Worm (Caenorhabditis elegans) whole organism, L2 larva: ENCODE results near the gene cest-1.2.

Source experiments
- C34F6.9 ChIP-seq: fragments of 150-350 bp; optimal IDR thresholded peaks from 2 replicates; lab custom pipeline; 2014; ENCODE audit warnings: missing biosample characterization, missing genetic modification characterization
- Y55F3AM.14 ChIP-seq: fragments of 200-800 bp; sonication (Bioruptor generic); optimal IDR thresholded peaks from 2 replicates; lab custom pipeline; 2018; ENCODE audit warnings: mild to moderate bottlenecking, missing genetic modification characterization, missing compliant biosample characterization
- ZK546.5 ChIP-seq: sonication (generic microtip); optimal IDR thresholded peaks from 2 replicates; lab custom pipeline; 2017; ENCODE audit warnings: missing biosample characterization, missing genetic modification characterization
- alr-1 ChIP-seq: fragments of 150-350 bp; optimal IDR thresholded peaks from 2 replicates; lab custom pipeline; 2014; ENCODE audit warnings: missing biosample characterization, missing genetic modification characterization
- ama-1 ChIP-seq: fragments of 150-350 bp; optimal IDR thresholded peaks from 2 replicates; lab custom pipeline; 2018; ENCODE audit warnings: inconsistent platforms
- blmp-1 ChIP-seq: sonication (generic microtip); optimal IDR thresholded peaks from 2 replicates; lab custom pipeline; 2017; ENCODE audit warnings: missing genetic modification characterization, mild to moderate bottlenecking, missing compliant biosample characterization, antibody characterized with exemption, moderate library complexity; ENCODE audit not compliant: insufficient read depth
- ceh-16 ChIP-seq: fragments of 150-350 bp; optimal IDR thresholded peaks from 2 replicates; lab custom pipeline; 2014; ENCODE audit warnings: missing biosample characterization, missing genetic modification characterization
- ceh-82 ChIP-seq: fragments of 150-350 bp; optimal IDR thresholded peaks from 2 replicates; lab custom pipeline; 2014; ENCODE audit warnings: missing biosample characterization, missing genetic modification characterization
- crh-2 ChIP-seq: sonication (generic microtip); optimal IDR thresholded peaks from 2 replicates; lab custom pipeline; 2017; ENCODE audit warnings: missing biosample characterization, missing genetic modification characterization
- dmd-4 ChIP-seq: sonication (generic microtip); optimal IDR thresholded peaks from 2 replicates; lab custom pipeline; 2017; ENCODE audit warnings: missing biosample characterization, missing genetic modification characterization
- egl-27 ChIP-seq: sonication (generic microtip); optimal IDR thresholded peaks from 3 replicates; lab custom pipeline; 2017; ENCODE audit warnings: missing biosample characterization, missing genetic modification reagents, missing genetic modification characterization
- elt-1 ChIP-seq: fragments of 150-350 bp; optimal IDR thresholded peaks from 2 replicates; lab custom pipeline; 2014; ENCODE audit warnings: missing biosample characterization, missing genetic modification characterization
- elt-3 ChIP-seq: sonication (generic microtip); optimal IDR thresholded peaks from 2 replicates; lab custom pipeline; 2017; ENCODE audit warnings: missing biosample characterization, missing genetic modification characterization
- fos-1 ChIP-seq: fragments of 150-350 bp; optimal IDR thresholded peaks from 2 replicates; lab custom pipeline; 2014; ENCODE audit warnings: missing biosample characterization, missing genetic modification characterization
- gmeb-1 ChIP-seq: fragments of 150-350 bp; optimal IDR thresholded peaks from 2 replicates; lab custom pipeline; 2014; ENCODE audit warnings: missing biosample characterization, missing genetic modification characterization
- lin-13 ChIP-seq: fragments of 150-350 bp; optimal IDR thresholded peaks from 2 replicates; lab custom pipeline; 2014; ENCODE audit warnings: missing biosample characterization, missing genetic modification reagents, missing genetic modification characterization
- lsy-2 ChIP-seq, 2 experiments: fragments of 150-350 bp in 1 of 2; sonication (generic microtip) in 1 of 2; optimal IDR thresholded peaks; 2 replicates each; lab custom pipeline; 2014 to 2017; ENCODE audit warnings: missing biosample characterization in 2 of 2, missing genetic modification characterization in 2 of 2
- mab-5 ChIP-seq: fragments of 150-350 bp; optimal IDR thresholded peaks from 2 replicates; lab custom pipeline; 2014; ENCODE audit warnings: missing biosample characterization, missing genetic modification characterization
- mbf-1 ChIP-seq: sonication (generic microtip); optimal IDR thresholded peaks from 2 replicates; lab custom pipeline; 2017; ENCODE audit warnings: missing biosample characterization, missing genetic modification characterization
- mdl-1 ChIP-seq, 2 experiments: fragments of 150-350 bp in 1 of 2; sonication (generic microtip) in 1 of 2; optimal IDR thresholded peaks; 2 replicates each; lab custom pipeline; 2017; ENCODE audit warnings: missing biosample characterization in 2 of 2, missing genetic modification characterization in 2 of 2
- nhr-129 ChIP-seq: fragments of 150-350 bp; optimal IDR thresholded peaks from 2 replicates; lab custom pipeline; 2014; ENCODE audit warnings: missing biosample characterization, missing genetic modification characterization
- nhr-21 ChIP-seq: fragments of 150-350 bp; optimal IDR thresholded peaks from 2 replicates; lab custom pipeline; 2014; ENCODE audit warnings: missing biosample characterization, missing genetic modification characterization
- nhr-23 ChIP-seq: fragments of 150-350 bp; optimal IDR thresholded peaks from 2 replicates; lab custom pipeline; 2014; ENCODE audit warnings: missing biosample characterization, missing genetic modification reagents, missing genetic modification characterization
- nhr-237 ChIP-seq: fragments of 150-350 bp; optimal IDR thresholded peaks from 2 replicates; lab custom pipeline; 2014; ENCODE audit warnings: missing biosample characterization, missing genetic modification characterization
- nhr-25 ChIP-seq: fragments of 150-350 bp; sonication (generic microtip); optimal IDR thresholded peaks from 3 replicates; lab custom pipeline; 2014; ENCODE audit warnings: missing biosample characterization, missing genetic modification characterization
- nhr-6 ChIP-seq: fragments of 150-350 bp; optimal IDR thresholded peaks from 2 replicates; lab custom pipeline; 2014; ENCODE audit warnings: missing biosample characterization, missing genetic modification characterization
- nhr-77 ChIP-seq: fragments of 150-350 bp; optimal IDR thresholded peaks from 2 replicates; lab custom pipeline; 2014; ENCODE audit warnings: missing biosample characterization, missing genetic modification characterization
- peb-1 ChIP-seq: fragments of 150-350 bp; optimal IDR thresholded peaks from 2 replicates; lab custom pipeline; 2014; ENCODE audit warnings: missing biosample characterization, missing genetic modification characterization
- sem-4 ChIP-seq: fragments of 150-350 bp; optimal IDR thresholded peaks from 2 replicates; lab custom pipeline; 2014; ENCODE audit warnings: missing biosample characterization, missing genetic modification reagents, missing genetic modification characterization
- skn-1 ChIP-seq: sonication (generic microtip); optimal IDR thresholded peaks from 2 replicates; lab custom pipeline; 2017; ENCODE audit warnings: missing biosample characterization, missing genetic modification characterization
- sma-3 ChIP-seq: sonication (generic microtip); optimal IDR thresholded peaks from 2 replicates; lab custom pipeline; 2016; ENCODE audit warnings: missing genetic modification reagents, missing genetic modification characterization, missing compliant biosample characterization
- sma-9 ChIP-seq, 2 experiments: fragments of 150-350 bp in 1 of 2; sonication (generic microtip) in 1 of 2; optimal IDR thresholded peaks; 2 replicates each; lab custom pipeline; 2014 to 2016; ENCODE audit warnings: missing genetic modification characterization in 2 of 2, mild to moderate bottlenecking in 1 of 2, missing biosample characterization in 1 of 2, missing compliant biosample characterization in 1 of 2, missing genetic modification reagents in 1 of 2, moderate library complexity in 1 of 2
- unc-39 ChIP-seq: fragments of 150-350 bp; optimal IDR thresholded peaks from 2 replicates; lab custom pipeline; 2014; ENCODE audit warnings: missing biosample characterization, missing genetic modification characterization
- unc-55 ChIP-seq: fragments of 150-350 bp; sonication (generic microtip); optimal IDR thresholded peaks from 3 replicates; lab custom pipeline; 2014; ENCODE audit warnings: missing biosample characterization, missing genetic modification reagents, missing genetic modification characterization
- zag-1 ChIP-seq: fragments of 150-350 bp; optimal IDR thresholded peaks from 2 replicates; lab custom pipeline; 2014; ENCODE audit warnings: missing biosample characterization, missing genetic modification characterization
- ztf-11 ChIP-seq: sonication (generic microtip); optimal IDR thresholded peaks from 2 replicates; lab custom pipeline; 2017; ENCODE audit warnings: missing biosample characterization, missing genetic modification characterization
- ztf-4 ChIP-seq: fragments of 150-350 bp; optimal IDR thresholded peaks from 2 replicates; lab custom pipeline; 2014; ENCODE audit warnings: missing biosample characterization, missing genetic modification characterization

cest-1.2 gene

ce11 chrV:14175216-14175615 is 14.6 kb upstream of the cest-1.2 start, which contains the start of gene cest-2.2:
Gene cest-2.2, minus strand, starts transcription at chrV:14175355.
- TF ChIP-seq fos-1 (peak; percentile 59), sem-4 (tag; lab: Kevin White, UChicago) (no peak), nhr-77 (tag; lab: Kevin White, UChicago) (no peak), ztf-11 (tag; lab: Kevin White, UChicago) (no peak), elt-3 (tag; lab: Kevin White, UChicago) (no peak), gmeb-1 (tag; lab: Kevin White, UChicago) (no peak), mab-5 (tag; lab: Kevin White, UChicago) (no peak)

ce11 chrV:14171284-14171683 is 10.6 kb upstream of the cest-1.2 start, which contains the start of gene cest-2.1:
Gene cest-2.1, minus strand, starts transcription at chrV:14171481.
- no peak for TF ChIP-seq egl-27 (tag; lab: Kevin White, UChicago)
- TF ChIP-seq nhr-21, result no peak
- no peak for TF ChIP-seq crh-2 (tag; lab: Kevin White, UChicago)
- TF ChIP-seq, all 48 proteins: peak for 0

ce11 chrV:14167629-14168028 is 7.0 kb upstream of the cest-1.2 start, which contains the start of gene ocam-1:
Gene ocam-1, minus strand, starts transcription at chrV:14167729.
- TF ChIP-seq lin-13 (GFP tag; lab: Kevin White, UChicago), result no peak
- TF ChIP-seq nhr-237, result no peak
- no peak for TF ChIP-seq mdl-1 (tag; optimal IDR thresholded peaks at IDR 0.05; lab: Kevin White, UChicago)
- no peak for TF ChIP-seq ceh-16 (tag; lab: Kevin White, UChicago)
- TF ChIP-seq zag-1 (tag; lab: Kevin White, UChicago), result no peak

- no peak for TF ChIP-seq nhr-237
- TF ChIP-seq skn-1 (tag; lab: Kevin White, UChicago), result no peak
- TF ChIP-seq ceh-82, result no peak
- TF ChIP-seq elt-3 (tag; lab: Kevin White, UChicago), result no peak
- no peak for TF ChIP-seq blmp-1 (tag; lab: Kevin White, UChicago)
- no peak for TF ChIP-seq ZK546.5 (tag; lab: Kevin White, UChicago)
- TF ChIP-seq Y55F3AM.14 (GFP tag; lab: Kevin White, UChicago), result no peak
- TF ChIP-seq nhr-23, result no peak
- no peak for TF ChIP-seq zag-1 (tag; lab: Kevin White, UChicago)
- TF ChIP-seq ztf-4 (tag; lab: Kevin White, UChicago), result no peak
- no peak for TF ChIP-seq ama-1 (lab: Kevin White, UChicago)
- no peak for TF ChIP-seq nhr-25
- no peak for TF ChIP-seq ztf-11 (tag; lab: Kevin White, UChicago)
- TF ChIP-seq alr-1 (tag; lab: Kevin White, UChicago), result no peak
- no peak for TF ChIP-seq C34F6.9 (tag; lab: Kevin White, UChicago)
- TF ChIP-seq peb-1, result no peak
- no peak for TF ChIP-seq nhr-129 (tag; lab: Kevin White, UChicago)
- no peak for TF ChIP-seq nhr-21
- no peak for TF ChIP-seq crh-2 (tag; lab: Kevin White, UChicago)
- no peak for TF ChIP-seq nhr-6 (tag; lab: Kevin White, UChicago)
- TF ChIP-seq, all 48 proteins: peak for 0
These were observed 6.0 kb upstream of the cest-1.2 start, which contains the start of gene cest-1.1 for ce11 chrV:14166630-14167029. Gene cest-1.1, minus strand, starts transcription at chrV:14166730.

DNA sequence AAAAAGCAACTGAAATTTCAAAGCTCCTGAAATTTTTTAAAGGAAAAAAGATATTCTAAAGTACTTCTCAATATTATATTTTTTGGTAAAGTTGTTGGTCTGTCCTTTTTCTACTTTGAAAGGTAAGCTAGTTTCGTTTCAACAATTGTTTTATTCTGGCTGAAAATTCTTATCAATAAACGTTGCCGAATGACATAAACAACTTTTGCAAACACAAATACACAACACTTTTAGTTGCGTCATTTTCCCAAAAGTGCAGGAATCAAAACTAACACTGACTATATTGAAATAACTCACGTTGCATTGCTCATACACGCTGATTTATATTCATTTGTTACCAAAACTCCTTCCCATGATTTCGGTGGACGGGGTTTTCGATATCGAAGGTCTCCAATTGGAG is 5.1 kb upstream of the cest-1.2 start:
- TF ChIP-seq zag-1 (tag; lab: Kevin White, UChicago), result no peak
- no peak for TF ChIP-seq unc-55
- no peak for TF ChIP-seq mbf-1
- no peak for TF ChIP-seq dmd-4
- no peak for TF ChIP-seq elt-1 (tag; lab: Kevin White, UChicago)
- TF ChIP-seq, all 48 proteins: peak for 0

DNA sequence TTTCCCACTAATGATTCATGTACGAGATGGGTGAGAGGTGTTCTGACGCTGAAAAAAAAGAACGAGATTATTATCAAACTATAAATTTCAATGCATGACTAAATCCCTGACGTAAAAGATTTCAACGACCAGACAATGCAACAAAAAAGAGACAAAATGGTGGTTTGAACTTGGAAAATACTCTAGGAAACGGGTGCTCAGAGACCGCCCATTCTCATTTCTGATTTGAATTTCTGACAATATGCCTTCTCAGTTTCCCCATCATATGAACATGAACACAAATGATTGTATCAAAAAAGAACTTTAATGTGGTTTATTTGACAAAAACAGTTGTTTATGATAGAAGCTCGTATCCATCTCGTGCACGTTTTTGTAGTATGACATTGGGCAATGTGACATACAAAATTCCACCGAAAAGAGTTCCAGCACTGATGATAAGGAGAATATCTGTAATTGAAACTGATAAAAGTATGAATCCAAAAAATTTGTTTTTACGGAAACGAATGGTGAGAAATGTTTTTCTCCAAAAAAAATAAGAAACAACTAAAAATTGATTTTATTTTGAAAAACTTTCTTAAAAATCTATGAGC is 2.4 kb upstream of the cest-1.2 start, which contains the start of gene srd-26:
TSS of gene srd-26 (minus strand) at position 51 of the 590 bp plus-strand sequence.
- TF ChIP-seq sma-9 (GFP tag; optimal IDR thresholded peaks at IDR 0.05; lab: Kevin White, UChicago) (no peak), sma-9 (tag; optimal IDR thresholded peaks at IDR 0.05; lab: Kevin White, UChicago) (no peak), mdl-1 (tag; optimal IDR thresholded peaks at IDR 0.05; lab: Kevin White, UChicago) (no peak), blmp-1 (tag; lab: Kevin White, UChicago) (no peak), zag-1 (tag; lab: Kevin White, UChicago) (no peak), sma-3 (no peak), crh-2 (tag; lab: Kevin White, UChicago) (no peak), unc-39 (tag; lab: Kevin White, UChicago) (no peak), lsy-2 (tag; optimal IDR thresholded peaks at IDR 0.05; lab: Kevin White, UChicago) (no peak), ama-1 (lab: Kevin White, UChicago) (no peak)
